Fruit fly (Drosophila melanogaster) whole organism, adult: ENCODE measurements around the gene CG6163.

ENCODE experiments used
- CG33017 ChIP-seq: fragments of 200-800 bp; sonication (Bioruptor generic); optimal IDR thresholded peaks from 2 replicates; lab custom pipeline; 2018; ENCODE audit warnings: missing biosample characterization, mild to moderate bottlenecking, missing genetic modification characterization, moderate library complexity
- CG7045 ChIP-seq: fragments of 200-800 bp; sonication (Bioruptor generic); optimal IDR thresholded peaks from 2 replicates; lab custom pipeline; 2017; ENCODE audit warnings: missing biosample characterization, mild to moderate bottlenecking, missing genetic modification characterization
- CG7101 ChIP-seq: fragments of 200-800 bp; sonication (Bioruptor generic); optimal IDR thresholded peaks from 2 replicates; lab custom pipeline; 2018; ENCODE audit warnings: missing biosample characterization, mild to moderate bottlenecking, missing genetic modification characterization, moderate library complexity
- Clk ChIP-seq: fragments of 200-800 bp; sonication (Bioruptor generic); optimal IDR thresholded peaks from 2 replicates; lab custom pipeline; 2017; ENCODE audit warnings: missing biosample characterization, missing genetic modification characterization
- Hr96 ChIP-seq: fragments of 200-800 bp; sonication (Bioruptor generic); optimal IDR thresholded peaks from 2 replicates; lab custom pipeline; 2016; ENCODE audit warnings: missing biosample characterization, missing genetic modification characterization
- Mnt ChIP-seq: fragments of 200-800 bp; sonication (Bioruptor generic); optimal IDR thresholded peaks from 2 replicates; lab custom pipeline; 2016; ENCODE audit warnings: missing biosample characterization, mild to moderate bottlenecking, missing genetic modification characterization
- bab1 ChIP-seq: fragments of 200-800 bp; sonication (Bioruptor generic); optimal IDR thresholded peaks from 3 replicates; lab custom pipeline; 2019; ENCODE audit warnings: missing biosample characterization, mild to moderate bottlenecking, missing genetic modification characterization, moderate library complexity
- kay ChIP-seq: fragments of 200-800 bp; sonication (Bioruptor generic); peaks from one replicate; lab custom pipeline; 2016; ENCODE audit warnings: missing biosample characterization, missing genetic modification characterization, borderline replicate concordance
- pad ChIP-seq: fragments of 200-800 bp; sonication (Bioruptor generic); optimal IDR thresholded peaks from 3 replicates; lab custom pipeline; 2017; ENCODE audit warnings: missing biosample characterization, missing genetic modification characterization, mild to moderate bottlenecking, moderate library complexity, missing genetic modification reagents
- toe ChIP-seq: fragments of 200-800 bp; sonication (Bioruptor generic); optimal IDR thresholded peaks from 2 replicates; lab custom pipeline; 2016; ENCODE audit warnings: missing biosample characterization, missing genetic modification characterization

DNA sequence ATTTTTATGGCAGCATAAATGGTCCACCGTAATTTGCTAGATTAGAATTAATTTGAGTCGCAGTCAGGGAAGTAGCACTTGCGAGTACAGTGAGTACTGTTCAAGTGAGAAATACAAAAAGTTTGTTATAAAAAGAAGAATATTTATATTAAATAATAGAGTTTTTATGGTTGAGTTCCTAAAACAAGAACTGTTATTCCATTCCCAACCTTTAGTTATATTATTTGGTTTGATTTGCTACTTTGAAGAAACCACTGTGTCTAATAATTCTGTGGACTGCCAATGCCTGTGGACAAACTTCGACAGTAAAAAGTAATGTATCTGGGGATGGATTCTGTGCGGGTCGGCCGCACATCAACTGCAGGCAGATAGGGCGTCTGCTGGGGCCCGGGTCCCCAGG lies 3.1 kb upstream of the CG6163 start:
- TF ChIP-seq Mnt (GFP tag; lab: Kevin White, UChicago) (no peak), pad (GFP tag; lab: Kevin White, UChicago) (no peak), CG7045 (GFP tag; lab: Kevin White, UChicago) (no peak), CG7101 (tag; lab: Kevin White, UChicago) (no peak), CG33017 (tag; lab: Kevin White, UChicago) (no peak), bab1 (no peak), kay (GFP tag; lab: Kevin White, UChicago) (no peak), toe (GFP tag; lab: Kevin White, UChicago) (no peak), Clk (GFP tag; lab: Kevin White, UChicago) (no peak), Hr96 (no peak)
